Worm (Caenorhabditis elegans) whole organism, early embryonic: ENCODE results near the gene tps-2.
"Not testable (repeated sequence)": the region's sequence is repeated elsewhere in the genome, so short reads cannot be mapped to it uniquely, and the experiment has no call there.

Experiments used
- aly-1 ChIP-seq: sonication (generic microtip); optimal IDR thresholded peaks from 2 replicates; lab custom pipeline; 2016; ENCODE audit warnings: missing genetic modification characterization, missing compliant biosample characterization
- ceh-13 ChIP-seq: fragments of 200-800 bp; sonication (Bioruptor generic); optimal IDR thresholded peaks from 2 replicates; lab custom pipeline; 2018; ENCODE audit warnings: mild to moderate bottlenecking, missing genetic modification characterization, missing compliant biosample characterization

- TF ChIP-seq aly-1 (tag; lab: Kevin White, UChicago); ceh-13: not testable (repeated sequence)
These were observed 36.8 kb upstream of the tps-2 start for ce11 chrII:14563766-14564370.
